Fruit fly (Drosophila melanogaster): ENCODE measurements around the gene Pus10.

The Pus10 gene

DNA sequence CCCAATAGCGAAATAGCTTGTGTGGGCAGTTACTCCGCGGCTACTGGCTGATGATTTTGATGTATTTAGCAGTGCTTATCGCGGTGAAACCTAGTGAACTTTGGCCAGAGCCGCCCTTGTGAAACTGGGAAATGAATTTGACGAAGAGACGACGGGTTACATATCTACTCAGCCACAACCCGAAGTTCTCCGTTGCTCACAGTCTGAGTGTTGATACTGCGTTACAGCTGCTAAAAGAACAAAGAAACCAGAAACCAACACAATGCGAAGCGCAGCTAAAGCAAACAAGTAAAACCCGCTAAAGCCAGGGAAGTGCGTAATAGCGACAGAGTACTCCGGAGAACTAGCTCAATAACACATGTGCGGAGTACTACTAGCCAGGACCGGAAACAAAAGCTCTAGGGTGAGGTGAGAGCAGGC, 26.8 kb downstream of the Pus10 start (continued):
- TF ChIP-seq gsb-n (tag; optimal IDR thresholded peaks at IDR 0.05) (no peak), pb (GFP tag; optimal IDR thresholded peaks at IDR 0.05) (no peak), Sox102F (GFP tag; optimal IDR thresholded peaks at IDR 0.05) (no peak), emc (GFP tag; optimal IDR thresholded peaks at IDR 0.05) (no peak), Hand (GFP tag; optimal IDR thresholded peaks at IDR 0.05) (peak; percentile 49), Ssrp (tag; optimal IDR thresholded peaks at IDR 0.05) (no peak), gcm2 (GFP tag; optimal IDR thresholded peaks at IDR 0.05) (no peak), lola (GFP tag; optimal IDR thresholded peaks at IDR 0.05) (no peak), klu (GFP tag; IDR thresholded peaks at IDR 0.05) (no peak), Taf1 (GFP tag; IDR thresholded peaks at IDR 0.05) (no peak), Meics (GFP tag; optimal IDR thresholded peaks at IDR 0.05) (no peak), CG8290 (GFP tag; optimal IDR thresholded peaks at IDR 0.05) (no peak), CG8290 (tag; optimal IDR thresholded peaks at IDR 0.05) (peak in 1 of 2 experiments; percentile 25), ranshi (GFP tag; IDR thresholded peaks at IDR 0.05) (no peak), nom (GFP tag; optimal IDR thresholded peaks at IDR 0.05) (peak; percentile 70), exex (tag; optimal IDR thresholded peaks at IDR 0.05) (peak; percentile 9), insv (GFP tag; optimal IDR thresholded peaks at IDR 0.05) (no peak), chif (GFP tag; optimal IDR thresholded peaks at IDR 0.05) (no peak), Hmx (GFP tag; optimal IDR thresholded peaks at IDR 0.05) (no peak), CG13624 (GFP tag; optimal IDR thresholded peaks at IDR 0.05) (peak; percentile 40), HLH3B (GFP tag; IDR thresholded peaks at IDR 0.05) (no peak), CG7372 (GFP tag; IDR thresholded peaks at IDR 0.05) (no peak), shn (GFP tag; optimal IDR thresholded peaks at IDR 0.05) (no peak), Drgx (GFP tag; IDR thresholded peaks at IDR 0.05) (no peak; the same call in 1 of the 2 replicates), CG10209 (GFP tag; optimal IDR thresholded peaks at IDR 0.05) (peak; percentile 10), Bdp1 (GFP tag; optimal IDR thresholded peaks at IDR 0.05) (no peak), peb (GFP tag; IDR thresholded peaks at IDR 0.05) (no peak), toy (GFP tag; IDR thresholded peaks at IDR 0.05) (no peak), ab (GFP tag; optimal IDR thresholded peaks at IDR 0.05) (no peak), CG15601 (tag; optimal IDR thresholded peaks at IDR 0.05) (no peak), Xbp1 (GFP tag; optimal IDR thresholded peaks at IDR 0.05) (no peak), CTCF (GFP tag; optimal IDR thresholded peaks at IDR 0.05) (no peak), Dip2 (GFP tag; IDR thresholded peaks at IDR 0.05) (no peak), PHDP (tag; optimal IDR thresholded peaks at IDR 0.05) (no peak), CG2129 (GFP tag; IDR thresholded peaks at IDR 0.05; ENCODE audit: partially characterized antibody) (no peak), CG17612 (GFP tag; IDR thresholded peaks at IDR 0.05) (no peak), CG10565 (GFP tag; optimal IDR thresholded peaks at IDR 0.05) (no peak), CG3163 (GFP tag; optimal IDR thresholded peaks at IDR 0.05) (no peak), Oaz (GFP tag; IDR thresholded peaks at IDR 0.05) (no peak), cwo (GFP tag; optimal IDR thresholded peaks at IDR 0.05) (no peak), gt (GFP tag; IDR thresholded peaks at IDR 0.05) (no peak), rib (GFP tag; IDR thresholded peaks at IDR 0.05) (no peak), danr (GFP tag; IDR thresholded peaks at IDR 0.05) (no peak), CG11696 (GFP tag; IDR thresholded peaks at IDR 0.05) (0 out of 2 replicates have a peak, but pooled peaks have one; percentile 18), CG12769 (tag; optimal IDR thresholded peaks at IDR 0.05) (peak; percentile 20), slbo (GFP tag; IDR thresholded peaks at IDR 0.05) (no peak), CG14441 (GFP tag; IDR thresholded peaks at IDR 0.05) (no peak), CG10462 (GFP tag; optimal IDR thresholded peaks at IDR 0.05) (no peak), Adf1 (GFP tag; IDR thresholded peaks at IDR 0.05) (no peak), CG3995 (GFP tag; optimal IDR thresholded peaks at IDR 0.05) (no peak), crol (GFP tag; IDR thresholded peaks at IDR 0.05) (no peak), odd (GFP tag; optimal IDR thresholded peaks at IDR 0.05) (peak; percentile 12), zen (tag; optimal IDR thresholded peaks at IDR 0.05) (no peak)

All from whole organism, embryonic.